Fruit fly (Drosophila melanogaster) Kc167 (cell line): ENCODE measurements around the gene CG12024.

Experiments
- Myc ChIP-seq: fragments of >200 bp; optimal IDR thresholded peaks from 2 replicates; lab custom pipeline; 2017; ENCODE audit warnings: missing external identifiers
- Sin3A ChIP-seq: fragments of >200 bp; optimal IDR thresholded peaks from 2 replicates; lab custom pipeline; 2018; ENCODE audit warnings: missing external identifiers
- h ChIP-seq: fragments of >200 bp; optimal IDR thresholded peaks from 3 replicates; lab custom pipeline; 2018; ENCODE audit warnings: missing external identifiers
- insv ChIP-seq: fragments of >200 bp; optimal IDR thresholded peaks from 3 replicates; lab custom pipeline; 2018; ENCODE audit warnings: missing external identifiers
- psq ChIP-seq: fragments of >200 bp; optimal IDR thresholded peaks from 2 replicates; lab custom pipeline; 2017; ENCODE audit warnings: missing external identifiers
- ttk ChIP-seq: sonication (Bioruptor generic); optimal IDR thresholded peaks from 2 replicates; lab custom pipeline; 2017; ENCODE audit warnings: missing external identifiers

DNA sequence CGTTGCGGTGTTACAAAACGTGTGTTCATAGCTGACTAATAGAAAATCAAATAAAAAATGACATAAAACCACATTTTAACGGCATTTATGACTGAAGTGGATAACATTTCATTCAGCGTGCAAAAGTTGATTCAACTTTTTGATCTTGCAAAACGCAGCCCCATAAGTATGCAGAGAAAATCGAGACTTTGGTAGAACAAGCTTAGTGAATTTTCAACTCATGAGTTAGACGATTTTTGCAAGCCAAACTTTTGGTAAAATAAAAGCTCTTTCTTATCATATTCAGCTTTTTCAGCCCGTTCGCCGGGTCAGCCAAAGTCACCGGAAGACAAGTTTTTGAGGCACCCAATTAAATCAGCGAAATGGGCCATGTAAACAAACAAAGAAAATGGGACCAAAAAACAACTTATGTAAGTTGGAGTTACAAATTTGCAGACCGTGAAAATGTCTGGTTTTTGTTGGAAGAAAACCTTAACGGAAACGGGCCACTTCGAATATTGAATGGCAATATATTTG is 25.2 kb upstream of the CG12024 start, which contains the start of gene Cpr62Ba:
- no peak for TF ChIP-seq h
- TF ChIP-seq insv (lab: Kevin White, UChicago), result no peak
- no peak for TF ChIP-seq ttk (lab: Kevin White, UChicago)
- TF ChIP-seq psq, result no peak
- no peak for TF ChIP-seq Myc (lab: Kevin White, UChicago)
- no peak for TF ChIP-seq Sin3A (lab: Kevin White, UChicago)
